Fruit fly (Drosophila melanogaster) whole organism: ENCODE results near the gene PIG-L.

Experiments
- CG8478 ChIP-seq: fragments of >200 bp; optimal IDR thresholded peaks from 2 replicates; lab custom pipeline; 2018; ENCODE audit warnings: inconsistent platforms
- Dll ChIP-seq: fragments of >200 bp; optimal IDR thresholded peaks from 2 replicates; lab custom pipeline; 2017
- EcR ChIP-seq, 2 experiments: fragments of >200 bp; optimal IDR thresholded peaks; 2 replicates each; lab custom pipeline; 2017; ENCODE audit warnings: missing biosample characterization in 2 of 2, missing genetic modification characterization in 2 of 2, missing genetic modification reagents in 2 of 2
- pan ChIP-seq: fragments of >200 bp; optimal IDR thresholded peaks from 2 replicates; lab custom pipeline; 2017
- psq ChIP-seq: fragments of >200 bp; optimal IDR thresholded peaks from 2 replicates; lab custom pipeline; 2017
- usp ChIP-seq: fragments of >200 bp; optimal IDR thresholded peaks from 2 replicates; lab custom pipeline; 2017; ENCODE audit warnings: missing biosample characterization, missing genetic modification characterization, mixed read lengths

The PIG-L gene

DNA sequence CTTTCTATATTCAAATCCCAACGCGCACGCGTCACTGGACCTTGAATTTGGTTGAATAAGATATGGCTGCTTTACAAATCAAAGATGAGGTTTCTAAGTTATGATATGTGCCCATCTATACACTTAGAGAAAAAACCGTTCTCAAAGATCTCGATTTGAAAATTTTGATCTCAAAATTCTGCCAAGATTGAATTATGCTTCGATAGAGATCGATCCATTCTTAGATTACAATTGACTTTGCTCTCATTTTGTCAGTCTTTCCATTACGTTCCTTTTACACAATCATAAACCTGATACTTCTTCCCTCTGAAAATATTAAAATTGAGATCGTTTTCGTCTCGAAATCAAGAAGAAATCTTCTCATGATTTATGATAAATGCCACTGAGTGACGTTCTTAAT is 8.4 kb downstream of the PIG-L start:
- TF ChIP-seq Dll (lab: Kevin White, UChicago) (no peak), pan (lab: Kevin White, UChicago) (no peak), CG8478 (lab: Kevin White, UChicago) (no peak), usp (GFP tag; lab: Kevin White, UChicago) (no peak), psq (lab: Kevin White, UChicago) (no peak), EcR (GFP tag; optimal IDR thresholded peaks at IDR 0.05; lab: Kevin White, UChicago) (no peak)

DNA sequence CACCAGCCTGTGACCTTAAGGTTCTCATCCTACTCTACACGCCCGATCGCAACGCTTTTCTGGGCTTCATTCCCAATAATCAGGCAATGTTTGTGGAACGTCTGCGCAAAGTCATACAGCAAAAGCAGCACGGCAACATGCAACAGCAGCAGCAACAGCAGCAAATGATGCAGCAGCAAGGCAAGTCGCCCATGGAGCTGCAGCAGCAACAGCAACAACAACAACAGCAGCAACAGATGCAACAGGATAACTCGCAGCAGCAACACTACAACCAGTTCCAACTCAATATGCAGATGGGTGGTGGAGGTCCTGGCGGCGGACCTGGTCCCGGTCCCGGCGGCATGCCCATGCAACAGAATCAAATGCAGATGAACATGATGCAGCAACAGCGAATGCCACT is 10.2 kb downstream of the PIG-L start:
- no peak for TF ChIP-seq usp (GFP tag; lab: Kevin White, UChicago)
- TF ChIP-seq CG8478 (lab: Kevin White, UChicago): no peak
- no peak for TF ChIP-seq EcR (GFP tag; optimal IDR thresholded peaks at IDR 0.05; lab: Kevin White, UChicago)
- TF ChIP-seq pan (lab: Kevin White, UChicago): no peak
- TF ChIP-seq psq (lab: Kevin White, UChicago): no peak
- TF ChIP-seq Dll (lab: Kevin White, UChicago): no peak

- TF ChIP-seq EcR (GFP tag; optimal IDR thresholded peaks at IDR 0.05; lab: Kevin White, UChicago) (no peak), pan (lab: Kevin White, UChicago) (no peak), psq (lab: Kevin White, UChicago) (peak; percentile 48)
Observed at dm6 chr3R:20008372-20009051, 12.6 kb downstream of the PIG-L start, which contains the start of the genes Hs6st and MED25. Gene Hs6st (minus strand): TSS chr3R:20008512. Gene MED25 (plus strand): TSS chr3R:20008947.

- TF ChIP-seq pan (lab: Kevin White, UChicago): no peak
- TF ChIP-seq EcR (GFP tag; optimal IDR thresholded peaks at IDR 0.05; lab: Kevin White, UChicago): no peak
- TF ChIP-seq CG8478 (lab: Kevin White, UChicago): no peak
Observed at dm6 chr3R:20007399-20008285, 13.5 kb downstream of the PIG-L start.

dm6 chr3R:20006617-20007016 is 14.5 kb downstream of the PIG-L start:
- TF ChIP-seq CG8478 (lab: Kevin White, UChicago) (no peak), EcR (GFP tag; optimal IDR thresholded peaks at IDR 0.05; lab: Kevin White, UChicago) (no peak), usp (GFP tag; lab: Kevin White, UChicago) (no peak), Dll (lab: Kevin White, UChicago) (no peak), psq (lab: Kevin White, UChicago) (no peak), pan (lab: Kevin White, UChicago) (no peak)

dm6 chr3R:20004697-20005096 is 16.4 kb downstream of the PIG-L start:
- TF ChIP-seq EcR (GFP tag; optimal IDR thresholded peaks at IDR 0.05; lab: Kevin White, UChicago): no peak
- no peak for TF ChIP-seq psq (lab: Kevin White, UChicago)
- no peak for TF ChIP-seq CG8478 (lab: Kevin White, UChicago)
- TF ChIP-seq pan (lab: Kevin White, UChicago): no peak
- no peak for TF ChIP-seq usp (GFP tag; lab: Kevin White, UChicago)
- TF ChIP-seq Dll (lab: Kevin White, UChicago): no peak

DNA sequence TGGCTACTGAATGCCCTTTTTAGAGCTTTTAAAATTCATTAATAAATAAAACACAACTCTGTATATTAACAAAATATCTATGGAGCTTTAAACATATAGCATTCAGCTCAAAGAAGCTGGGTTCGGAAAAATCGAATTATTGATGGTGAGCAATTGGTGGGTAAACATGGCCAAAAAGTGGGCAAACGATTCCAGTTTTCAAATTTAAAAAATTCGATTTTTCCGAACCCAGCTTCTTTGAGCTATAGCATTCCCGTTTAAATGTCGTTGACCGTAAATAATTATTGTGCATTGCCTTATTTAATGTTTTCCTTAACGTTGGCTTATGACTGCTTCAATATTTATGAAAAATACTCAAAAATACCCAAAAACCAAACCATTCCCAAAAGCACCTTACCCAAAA is 19.5 kb downstream of the PIG-L start:
- TF ChIP-seq psq (lab: Kevin White, UChicago) (no peak), usp (GFP tag; lab: Kevin White, UChicago) (no peak), pan (lab: Kevin White, UChicago) (no peak), CG8478 (lab: Kevin White, UChicago) (no peak), EcR (GFP tag; optimal IDR thresholded peaks at IDR 0.05; lab: Kevin White, UChicago) (no peak), Dll (lab: Kevin White, UChicago) (no peak)

dm6 chr3R:19999474-19999873 is 21.7 kb downstream of the PIG-L start:
- TF ChIP-seq usp (GFP tag; lab: Kevin White, UChicago) (no peak), CG8478 (lab: Kevin White, UChicago) (no peak), psq (lab: Kevin White, UChicago) (no peak), pan (lab: Kevin White, UChicago) (peak; percentile 76), Dll (lab: Kevin White, UChicago) (no peak), EcR (GFP tag; optimal IDR thresholded peaks at IDR 0.05; lab: Kevin White, UChicago) (no peak)

dm6 chr3R:19998418-19998817 is 22.7 kb downstream of the PIG-L start:
- no peak for TF ChIP-seq psq (lab: Kevin White, UChicago)
- no peak for TF ChIP-seq Dll (lab: Kevin White, UChicago)
- TF ChIP-seq pan (lab: Kevin White, UChicago): no peak
- no peak for TF ChIP-seq EcR (GFP tag; optimal IDR thresholded peaks at IDR 0.05; lab: Kevin White, UChicago)
- TF ChIP-seq usp (GFP tag; lab: Kevin White, UChicago): no peak
- TF ChIP-seq CG8478 (lab: Kevin White, UChicago): no peak

DNA sequence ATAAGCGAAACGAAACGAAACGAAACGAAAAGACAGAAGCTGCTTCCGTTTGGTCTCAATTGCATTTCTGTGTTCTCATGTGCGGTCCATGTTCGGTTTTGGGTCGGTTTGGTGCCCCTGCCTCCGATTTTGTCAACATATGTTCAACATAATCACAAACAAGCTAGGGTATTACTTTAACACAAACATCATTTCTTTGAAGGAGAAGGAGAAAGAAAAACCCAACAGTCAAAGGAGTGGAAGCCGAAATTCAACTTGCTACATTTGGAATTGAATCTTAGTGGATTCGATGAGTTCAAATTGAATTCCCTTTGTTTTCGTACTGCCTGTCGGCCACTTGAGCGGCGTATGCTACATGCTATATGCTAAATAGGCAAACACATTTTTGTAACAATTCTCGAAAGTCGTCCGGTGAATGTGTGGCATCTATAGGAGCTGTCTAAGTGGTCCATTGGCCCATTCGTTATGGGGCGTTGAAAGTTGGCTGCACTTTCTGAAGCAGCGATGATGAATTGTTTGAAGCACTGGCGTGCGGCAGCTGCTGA is 23.5 kb downstream of the PIG-L start:
- TF ChIP-seq Dll (lab: Kevin White, UChicago) (no peak), CG8478 (lab: Kevin White, UChicago) (no peak), EcR (GFP tag; optimal IDR thresholded peaks at IDR 0.05; lab: Kevin White, UChicago) (no peak), psq (lab: Kevin White, UChicago) (no peak), pan (lab: Kevin White, UChicago) (no peak), usp (GFP tag; lab: Kevin White, UChicago) (no peak)

dm6 chr3R:19996433-19996832 is 24.7 kb downstream of the PIG-L start:
- TF ChIP-seq pan (lab: Kevin White, UChicago) (no peak), CG8478 (lab: Kevin White, UChicago) (no peak), usp (GFP tag; lab: Kevin White, UChicago) (no peak), psq (lab: Kevin White, UChicago) (no peak)
